Fruit fly (Drosophila melanogaster) whole organism, embryonic: ENCODE measurements around the gene Ctns.
A peak's percentile ranks its signal among the peaks of the same experiment; 100 is the strongest.

Experiments
- Antp ChIP-seq: fragments of 200-800 bp; sonication (Bioruptor generic); optimal IDR thresholded peaks from 3 replicates; lab custom pipeline; 2016; ENCODE audit warnings: missing biosample characterization, missing genetic modification characterization
- Bteb2 ChIP-seq: fragments of 200-800 bp; sonication (Bioruptor generic); optimal IDR thresholded peaks from 2 replicates; lab custom pipeline; 2016; ENCODE audit warnings: missing biosample characterization, missing genetic modification characterization
- C15 ChIP-seq: fragments of 200-800 bp; sonication (Bioruptor generic); IDR thresholded peaks from 3 replicates; pipeline ENCODE4 v1.3.6; 2022; ENCODE audit warnings: missing biosample characterization, missing genetic modification characterization
- CG10209 ChIP-seq: fragments of 200-800 bp; sonication (Bioruptor generic); optimal IDR thresholded peaks from 3 replicates; lab custom pipeline; 2017; ENCODE audit warnings: missing biosample characterization, mild to moderate bottlenecking, missing genetic modification characterization, missing genetic modification reagents
- CG11085 ChIP-seq: fragments of 200-800 bp; sonication (Bioruptor generic); IDR thresholded peaks from 2 replicates; pipeline ENCODE4 v1.3.6; 2022; ENCODE audit warnings: missing biosample characterization, missing genetic modification characterization
- CG14014 ChIP-seq: fragments of 200-800 bp; sonication (Bioruptor generic); IDR thresholded peaks from 2 replicates; pipeline ENCODE4 v1.3.6; 2022; ENCODE audit warnings: missing biosample characterization, missing genetic modification characterization
- CG14965 ChIP-seq: fragments of 200-800 bp; sonication (Bioruptor generic); optimal IDR thresholded peaks from 2 replicates; lab custom pipeline; 2016; ENCODE audit warnings: missing biosample characterization, missing genetic modification characterization, borderline replicate concordance
- CG16813 ChIP-seq: fragments of 200-800 bp; sonication (Bioruptor generic); IDR thresholded peaks from 3 replicates; pipeline ENCODE4 v1.3.6; 2022; ENCODE audit warnings: missing biosample characterization, missing genetic modification characterization; ENCODE audit not compliant: partially characterized antibody
- CG17361 ChIP-seq: fragments of 200-800 bp; sonication (Bioruptor generic); IDR thresholded peaks from 3 replicates; pipeline ENCODE4 v1.3.6; 2022; ENCODE audit warnings: missing biosample characterization, missing genetic modification characterization
- CG17912 ChIP-seq: fragments of 200-800 bp; sonication (Bioruptor generic); optimal IDR thresholded peaks from 2 replicates; lab custom pipeline; 2018; ENCODE audit warnings: missing biosample characterization, mild to moderate bottlenecking, missing genetic modification characterization
- CG2875 ChIP-seq: fragments of 200-800 bp; sonication (Bioruptor generic); optimal IDR thresholded peaks from 2 replicates; lab custom pipeline; 2017; ENCODE audit warnings: missing biosample characterization, mild to moderate bottlenecking, missing genetic modification characterization, missing genetic modification reagents
- CG32532 ChIP-seq: fragments of 200-800 bp; sonication (Bioruptor generic); IDR thresholded peaks from 2 replicates; pipeline ENCODE4 v1.3.6; 2022; ENCODE audit warnings: missing biosample characterization, missing genetic modification characterization
- CG3407 ChIP-seq: fragments of 200-800 bp; sonication (Bioruptor generic); optimal IDR thresholded peaks from 2 replicates; lab custom pipeline; 2018; ENCODE audit warnings: missing biosample characterization, mild to moderate bottlenecking, missing genetic modification characterization
- CG3838 ChIP-seq: fragments of 200-800 bp; sonication (Bioruptor generic); optimal IDR thresholded peaks from 3 replicates; lab custom pipeline; 2016; ENCODE audit warnings: missing biosample characterization, missing genetic modification characterization
- CG6689 ChIP-seq: fragments of 200-800 bp; sonication (Bioruptor generic); IDR thresholded peaks from 2 replicates; pipeline ENCODE4 v1.3.6; 2022; ENCODE audit warnings: missing biosample characterization, missing genetic modification characterization
- CG6813 ChIP-seq: fragments of 200-800 bp; sonication (Bioruptor generic); optimal IDR thresholded peaks from 2 replicates; lab custom pipeline; 2017; ENCODE audit warnings: missing biosample characterization, missing genetic modification characterization, mild to moderate bottlenecking, moderate library complexity, missing genetic modification reagents
- CG6854 ChIP-seq: fragments of 200-800 bp; sonication (Bioruptor generic); optimal IDR thresholded peaks from 3 replicates; lab custom pipeline; 2017; ENCODE audit warnings: missing biosample characterization, mild to moderate bottlenecking, missing genetic modification characterization
- CG8924 ChIP-seq: fragments of 200-800 bp; optimal IDR thresholded peaks from 3 replicates; lab custom pipeline; 2019; ENCODE audit warnings: missing biosample characterization, mild to moderate bottlenecking, missing genetic modification characterization, moderate library complexity
- CoRest ChIP-seq: fragments of 200-800 bp; sonication (Bioruptor generic); optimal IDR thresholded peaks from 3 replicates; lab custom pipeline; 2018; ENCODE audit warnings: missing biosample characterization, mild to moderate bottlenecking, missing genetic modification characterization, moderate library complexity
- Dll ChIP-seq: fragments of 200-800 bp; sonication (Bioruptor generic); IDR thresholded peaks from 4 replicates; pipeline ENCODE4 v1.3.6; 2022; ENCODE audit warnings: missing biosample characterization, missing genetic modification characterization; ENCODE audit not compliant: partially characterized antibody
- Gsc ChIP-seq: fragments of 200-800 bp; sonication (Bioruptor generic); IDR thresholded peaks from 2 replicates; pipeline ENCODE4 v1.3.6; 2022; ENCODE audit warnings: missing biosample characterization, missing genetic modification characterization
- H2.0 ChIP-seq: fragments of 200-800 bp; sonication (Bioruptor generic); IDR thresholded peaks from 2 replicates; pipeline ENCODE4 v1.3.6; 2022; ENCODE audit warnings: missing biosample characterization, missing genetic modification characterization
- Hr78 ChIP-seq, 2 experiments: fragments of 200-800 bp in 1 of 2; fragments of >200 bp in 1 of 2; sonication (Bioruptor generic) in 1 of 2; optimal IDR thresholded peaks; 2 replicates each; lab custom pipeline; 2017 to 2019; ENCODE audit warnings: missing biosample characterization in 2 of 2, missing genetic modification characterization in 2 of 2, mild to moderate bottlenecking in 1 of 2, moderate library complexity in 1 of 2
- Kr ChIP-seq: fragments of 200-800 bp; sonication (Bioruptor generic); optimal IDR thresholded peaks from 2 replicates; lab custom pipeline; 2017; ENCODE audit warnings: missing biosample characterization, mild to moderate bottlenecking, missing genetic modification characterization
- NC2α ChIP-seq: fragments of 200-800 bp; sonication (Bioruptor generic); optimal IDR thresholded peaks from 2 replicates; lab custom pipeline; 2016; ENCODE audit warnings: missing biosample characterization, missing genetic modification characterization
- NfI ChIP-seq: fragments of 200-800 bp; sonication (Bioruptor generic); optimal IDR thresholded peaks from 3 replicates; lab custom pipeline; 2018; ENCODE audit warnings: missing biosample characterization, mild to moderate bottlenecking, missing genetic modification characterization, moderate library complexity
- Rx ChIP-seq: fragments of 200-800 bp; sonication (Bioruptor generic); IDR thresholded peaks from 2 replicates; pipeline ENCODE4 v1.3.6; 2022; ENCODE audit warnings: missing biosample characterization, missing genetic modification characterization
- Ssrp ChIP-seq: fragments of 200-800 bp; sonication (Bioruptor generic); optimal IDR thresholded peaks from 2 replicates; lab custom pipeline; 2018; ENCODE audit warnings: missing biosample characterization, mild to moderate bottlenecking, missing genetic modification characterization, moderate library complexity
- Tbp ChIP-seq: fragments of >200 bp; optimal IDR thresholded peaks from 2 replicates; lab custom pipeline; 2018; ENCODE audit warnings: missing biosample characterization, missing genetic modification characterization
- Xbp1 ChIP-seq: fragments of 200-800 bp; sonication (Bioruptor generic); optimal IDR thresholded peaks from 3 replicates; lab custom pipeline; 2016; ENCODE audit warnings: missing biosample characterization, mild to moderate bottlenecking, missing genetic modification characterization
- abd-A ChIP-seq: fragments of 200-800 bp; sonication (Bioruptor generic); optimal IDR thresholded peaks from 3 replicates; lab custom pipeline; 2019; ENCODE audit warnings: missing biosample characterization, mild to moderate bottlenecking, missing genetic modification characterization, moderate library complexity
- ato ChIP-seq: fragments of 200-800 bp; sonication (Bioruptor generic); IDR thresholded peaks from 2 replicates; pipeline ENCODE4 v1.3.6; 2022; ENCODE audit warnings: missing biosample characterization, missing genetic modification characterization; ENCODE audit not compliant: partially characterized antibody
- az2 ChIP-seq: fragments of 200-800 bp; sonication (Bioruptor generic); optimal IDR thresholded peaks from 3 replicates; lab custom pipeline; 2016; ENCODE audit warnings: missing biosample characterization, missing genetic modification characterization
- bowl ChIP-seq: fragments of 200-800 bp; sonication (Bioruptor generic); IDR thresholded peaks from 2 replicates; pipeline ENCODE4 v1.3.6; 2022; ENCODE audit warnings: missing biosample characterization, missing genetic modification characterization
- cg ChIP-seq: fragments of 200-800 bp; sonication (Bioruptor generic); optimal IDR thresholded peaks from 3 replicates; lab custom pipeline; 2019; ENCODE audit warnings: missing biosample characterization, mild to moderate bottlenecking, missing genetic modification characterization, moderate library complexity
- dmrt11E ChIP-seq: fragments of 200-800 bp; sonication (Bioruptor generic); optimal IDR thresholded peaks from 3 replicates; lab custom pipeline; 2018; ENCODE audit warnings: missing biosample characterization, mild to moderate bottlenecking, missing genetic modification characterization, moderate library complexity
- gro ChIP-seq: fragments of 200-800 bp; sonication (Bioruptor generic); optimal IDR thresholded peaks from 2 replicates; lab custom pipeline; 2016; ENCODE audit warnings: missing biosample characterization, missing genetic modification characterization
- hbn ChIP-seq: fragments of 200-800 bp; sonication (Bioruptor generic); IDR thresholded peaks from 2 replicates; pipeline ENCODE4 v1.3.6; 2022; ENCODE audit warnings: missing biosample characterization, missing genetic modification characterization; ENCODE audit not compliant: partially characterized antibody
- odd ChIP-seq: fragments of 200-800 bp; sonication (Bioruptor generic); optimal IDR thresholded peaks from 2 replicates; lab custom pipeline; 2017; ENCODE audit warnings: missing biosample characterization, mild to moderate bottlenecking, missing genetic modification characterization
- pros ChIP-seq: fragments of 200-800 bp; sonication (Bioruptor generic); optimal IDR thresholded peaks from 3 replicates; lab custom pipeline; 2019; ENCODE audit warnings: missing biosample characterization, mild to moderate bottlenecking, missing genetic modification characterization, moderate library complexity
- sc ChIP-seq, 3 experiments: fragments of >200 bp in 2 of 3; fragments of 200-800 bp in 1 of 3; sonication (Bioruptor generic) in 1 of 3; optimal IDR thresholded peaks; 2 replicates in 2 of 3; 3 replicates in 1 of 3; lab custom pipeline; 2017; ENCODE audit warnings: mild to moderate bottlenecking in 1 of 3, missing biosample characterization in 1 of 3, missing genetic modification characterization in 1 of 3, missing genetic modification reagents in 1 of 3
- sens ChIP-seq: fragments of 200-800 bp; sonication (Bioruptor generic); peaks from one replicate; lab custom pipeline; 2016; ENCODE audit warnings: missing biosample characterization, missing genetic modification characterization
- twi ChIP-seq: fragments of 200-800 bp; optimal IDR thresholded peaks from 2 replicates; lab custom pipeline; 2019; ENCODE audit warnings: missing biosample characterization, mild to moderate bottlenecking, missing genetic modification characterization, moderate library complexity
- unc-4 ChIP-seq: fragments of 200-800 bp; sonication (Bioruptor generic); IDR thresholded peaks from 2 replicates; pipeline ENCODE4 v1.3.6; 2022; ENCODE audit warnings: missing biosample characterization, missing genetic modification characterization; ENCODE audit not compliant: partially characterized antibody
- vvl ChIP-seq: fragments of 200-800 bp; sonication (Bioruptor generic); IDR thresholded peaks from 2 replicates; pipeline ENCODE4 v1.3.6; 2022; ENCODE audit warnings: missing biosample characterization, missing genetic modification characterization

Gene Ctns

dm6 chr3R:23042746-23043265 is 16.0 kb downstream of the Ctns start (continued):
- TF ChIP-seq cg (GFP tag; lab: Kevin White, UChicago) (peak; percentile 56), Rx (GFP tag; lab: Robert Waterston, UW) (no peak), NC2α (no peak), Ssrp (tag; lab: Kevin White, UChicago) (no peak)
- TF ChIP-seq, all 482 proteins: peak for 5

- TF ChIP-seq CG14965 (no peak), unc-4 (no peak), Gsc (GFP tag; lab: Robert Waterston, UW) (no peak), ato (GFP tag; lab: Robert Waterston, UW) (no peak), hbn (no peak), CG10209 (GFP tag; lab: Kevin White, UChicago) (no peak), C15 (GFP tag; lab: Robert Waterston, UW) (no peak), CG14014 (GFP tag; lab: Robert Waterston, UW) (no peak), CG16813 (GFP tag; lab: Robert Waterston, UW) (no peak), pros (GFP tag; lab: Kevin White, UChicago) (no peak), NfI (GFP tag; lab: Kevin White, UChicago) (no peak), Hr78 (GFP tag; optimal IDR thresholded peaks at IDR 0.05; lab: Kevin White, UChicago) (no peak), Tbp (GFP tag; lab: Kevin White, UChicago) (no peak), CoRest (tag; lab: Kevin White, UChicago) (no peak), CG2875 (GFP tag; lab: Kevin White, UChicago) (no peak), Dll (GFP tag; lab: Robert Waterston, UW) (no peak)
Measured at dm6 chr3R:23041941-23042340, 16.8 kb downstream of the Ctns start, which contains the start of gene CG13838. CG13838 (plus strand) TSS chr3R:23042241.

- TF ChIP-seq twi (tag; lab: Kevin White, UChicago) (peak; percentile 86), sens (GFP tag; lab: Kevin White, UChicago) (peak; percentile 64), Kr (GFP tag; lab: Kevin White, UChicago) (no peak)
- TF ChIP-seq, all 482 proteins: peak for 2
Measured at dm6 chr3R:23038062-23038461, 20.7 kb downstream of the Ctns start.

- TF ChIP-seq Antp: no peak
- TF ChIP-seq dmrt11E (tag; lab: Kevin White, UChicago): peak; percentile 33
- peak; percentile 4 for TF ChIP-seq CoRest (tag; lab: Kevin White, UChicago)
- no peak for TF ChIP-seq abd-A
- TF ChIP-seq az2 (GFP tag; lab: Kevin White, UChicago): no peak
- TF ChIP-seq CG17361: 0 out of 3 replicates have a peak, but pooled peaks have one; percentile 23
- TF ChIP-seq Xbp1 (GFP tag; lab: Kevin White, UChicago): no peak
- no peak for TF ChIP-seq CG17912 (GFP tag; lab: Kevin White, UChicago)
- TF ChIP-seq CG32532 (GFP tag; lab: Robert Waterston, UW): no peak
- TF ChIP-seq CG6813 (GFP tag; lab: Kevin White, UChicago): no peak
- no peak for TF ChIP-seq CG3407 (GFP tag; lab: Kevin White, UChicago)
- no peak for TF ChIP-seq odd (GFP tag; lab: Kevin White, UChicago)
- TF ChIP-seq CG6854 (GFP tag; lab: Kevin White, UChicago): no peak
- no peak for TF ChIP-seq H2.0
- no peak for TF ChIP-seq sc (optimal IDR thresholded peaks at IDR 0.05; lab: Kevin White, UChicago)
- TF ChIP-seq sc (GFP tag; optimal IDR thresholded peaks at IDR 0.05; lab: Kevin White, UChicago): no peak
- no peak for TF ChIP-seq vvl (GFP tag; lab: Robert Waterston, UW)
- no peak for TF ChIP-seq gro
- TF ChIP-seq CG11085: no peak
- TF ChIP-seq CG3838 (GFP tag; lab: Kevin White, UChicago): no peak
- TF ChIP-seq bowl: no peak
- no peak for TF ChIP-seq CG8924 (tag; lab: Kevin White, UChicago)
- TF ChIP-seq CG6689: no peak
- no peak for TF ChIP-seq Bteb2
Measured at dm6 chr3R:23036321-23036720, 22.4 kb downstream of the Ctns start.
